Fruit fly (Drosophila melanogaster): Measurements from ENCODE around the gene ca.
A peak's percentile ranks its signal among the peaks of the same experiment; 100 is the strongest.

Gene ca

DNA sequence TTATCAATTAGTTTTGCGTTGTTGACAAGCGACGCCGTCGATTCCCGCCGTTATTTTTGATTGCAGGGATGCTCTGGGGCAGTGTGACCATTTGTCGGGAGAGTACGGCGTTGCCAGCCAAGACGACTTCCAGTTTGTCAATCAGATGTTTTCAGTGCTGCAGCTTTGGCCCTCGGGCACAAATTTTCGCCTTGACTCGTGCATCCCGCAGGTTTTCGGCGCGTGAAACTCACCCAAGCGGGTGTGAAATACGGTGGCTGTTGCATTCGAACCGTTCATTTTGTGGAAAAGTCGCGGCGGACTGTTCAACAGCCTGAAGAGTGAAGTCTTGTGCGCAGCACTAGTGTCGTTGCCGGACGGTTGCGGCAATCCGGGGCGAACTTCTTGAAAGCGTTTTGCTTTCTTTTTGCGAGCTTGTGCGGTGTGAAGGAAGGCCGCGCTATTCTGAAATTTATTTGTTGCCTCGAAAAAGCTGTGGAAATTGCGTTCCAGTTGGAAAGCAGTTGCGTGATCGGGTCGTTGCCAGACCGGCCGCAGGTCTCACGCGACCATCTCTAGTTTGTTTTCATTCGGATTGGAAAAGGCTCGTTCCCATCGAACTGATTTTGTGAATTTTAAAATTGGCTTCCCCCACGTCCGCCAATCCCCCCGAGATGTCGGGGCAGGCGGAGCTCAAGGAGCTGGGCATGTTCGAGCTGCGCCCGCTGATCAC is at the start of gene ca, which contains the start of gene ncd:
Gene ca (plus strand): TSS at position 130 of the 712 bp plus-strand sequence.
Gene ncd (minus strand): TSS at position 446 of the 712 bp plus-strand sequence.
- no peak for TF ChIP-seq CG8319 (GFP tag; optimal IDR thresholded peaks at IDR 0.05)
- TF ChIP-seq OdsH (GFP tag; optimal IDR thresholded peaks at IDR 0.05): no peak
- no peak for TF ChIP-seq fkh (GFP tag; optimal IDR thresholded peaks at IDR 0.05)
- no peak for TF ChIP-seq esn (GFP tag; optimal IDR thresholded peaks at IDR 0.05)
- TF ChIP-seq CG7368 (GFP tag; optimal IDR thresholded peaks at IDR 0.05): no peak
- TF ChIP-seq Eip78C (GFP tag): no peak
- TF ChIP-seq Hr38 (GFP tag; optimal IDR thresholded peaks at IDR 0.05): no peak
- TF ChIP-seq acj6 (GFP tag; optimal IDR thresholded peaks at IDR 0.05): no peak
- no peak for TF ChIP-seq Gug (GFP tag; IDR thresholded peaks at IDR 0.05)
- 0 out of 3 replicates have a peak, but pooled peaks have one; percentile 14 for TF ChIP-seq eg (GFP tag; IDR thresholded peaks at IDR 0.05)
- TF ChIP-seq CG9139 (GFP tag; optimal IDR thresholded peaks at IDR 0.05): no peak
- no peak for TF ChIP-seq fd85E (GFP tag; optimal IDR thresholded peaks at IDR 0.05)
- TF ChIP-seq CG31627 (GFP tag; optimal IDR thresholded peaks at IDR 0.05): peak; percentile 15
- TF ChIP-seq salr (GFP tag; optimal IDR thresholded peaks at IDR 0.05): no peak
- TF ChIP-seq CG6163 (GFP tag; IDR thresholded peaks at IDR 0.05): no peak

DNA sequence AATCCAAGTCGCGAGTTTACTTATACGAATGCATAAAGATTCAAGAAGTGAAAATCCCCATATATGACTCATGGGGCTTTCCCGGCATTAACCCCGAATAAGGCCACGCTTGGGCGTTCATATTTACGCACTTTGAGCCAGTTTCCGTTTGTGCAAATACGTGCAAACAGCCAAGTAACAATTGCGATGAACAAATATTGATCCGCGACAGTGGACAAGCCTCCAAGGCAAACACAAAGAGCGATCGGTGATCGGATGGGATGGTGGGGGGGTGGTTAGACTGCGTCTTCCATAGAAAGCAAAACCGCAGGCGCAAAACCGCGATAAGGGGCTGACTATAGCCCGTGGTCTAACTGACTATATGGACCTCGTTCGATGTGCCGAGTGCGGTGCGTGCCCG is 49.4 kb upstream of the ca start:
- TF ChIP-seq Gug (GFP tag; IDR thresholded peaks at IDR 0.05) (peak; percentile 25; the same call in 1 of the 2 replicates), CG34406 (GFP tag; optimal IDR thresholded peaks at IDR 0.05) (peak; percentile 7), salr (GFP tag; optimal IDR thresholded peaks at IDR 0.05) (peak in 1 of 2 experiments; percentile 45), topi (GFP tag; optimal IDR thresholded peaks at IDR 0.05) (no peak), CG10669 (GFP tag; optimal IDR thresholded peaks at IDR 0.05) (peak; percentile 35), Hr38 (GFP tag; optimal IDR thresholded peaks at IDR 0.05) (peak; percentile 54), Eip78C (GFP tag) (peak; percentile 59), CG6808 (GFP tag; optimal IDR thresholded peaks at IDR 0.05) (peak; percentile 65), CG6163 (GFP tag; IDR thresholded peaks at IDR 0.05) (peak; percentile 55; the same call in 2 of the 3 replicates), CG6792 (GFP tag; optimal IDR thresholded peaks at IDR 0.05) (peak; percentile 0), CG15336 (GFP tag; IDR thresholded peaks at IDR 0.05) (no peak), CG8119 (GFP tag; IDR thresholded peaks at IDR 0.05) (no peak), lz (GFP tag; optimal IDR thresholded peaks at IDR 0.05) (no peak), CG10631 (GFP tag; optimal IDR thresholded peaks at IDR 0.05) (peak; percentile 18), CG6276 (GFP tag; optimal IDR thresholded peaks at IDR 0.05) (no peak), Eip75B (GFP tag; optimal IDR thresholded peaks at IDR 0.05) (no peak), fd59A (GFP tag; optimal IDR thresholded peaks at IDR 0.05) (peak; percentile 10), CG6854 (GFP tag; optimal IDR thresholded peaks at IDR 0.05) (peak; percentile 17), Smox (GFP tag; optimal IDR thresholded peaks at IDR 0.05) (no peak), cyc (GFP tag; optimal IDR thresholded peaks at IDR 0.05) (no peak), Ets21C (GFP tag; optimal IDR thresholded peaks at IDR 0.05) (no peak), ss (GFP tag; optimal IDR thresholded peaks at IDR 0.05) (peak; percentile 55 to 60), CG11902 (GFP tag; optimal IDR thresholded peaks at IDR 0.05) (no peak), net (GFP tag; optimal IDR thresholded peaks at IDR 0.05) (peak; percentile 14), CG8319 (GFP tag; optimal IDR thresholded peaks at IDR 0.05) (no peak), Blimp-1 (GFP tag; optimal IDR thresholded peaks at IDR 0.05) (no peak), CG11762 (GFP tag; optimal IDR thresholded peaks at IDR 0.05; ENCODE audit: insufficient read depth) (peak; percentile 19), CG16779 (tag; optimal IDR thresholded peaks at IDR 0.05) (peak; percentile 6), Hr4 (GFP tag; optimal IDR thresholded peaks at IDR 0.05) (no peak), Met (GFP tag; optimal IDR thresholded peaks at IDR 0.05) (no peak), Sox14 (GFP tag; optimal IDR thresholded peaks at IDR 0.05) (peak; percentile 49), OdsH (GFP tag; optimal IDR thresholded peaks at IDR 0.05) (no peak), CG9139 (GFP tag; optimal IDR thresholded peaks at IDR 0.05) (peak; percentile 72), CG8632 (GFP tag; optimal IDR thresholded peaks at IDR 0.05) (peak; percentile 44), CG1621 (tag; optimal IDR thresholded peaks at IDR 0.05) (peak; percentile 56), spab (GFP tag; optimal IDR thresholded peaks at IDR 0.05) (peak; percentile 39)
